Worm (Caenorhabditis elegans) whole organism, mixed stage, embryonic: ENCODE results near the gene nep-17.

Experiments
- M03D4.4 ChIP-seq: sonication (generic microtip); optimal IDR thresholded peaks from 2 replicates; lab custom pipeline; 2017; ENCODE audit warnings: mild to moderate bottlenecking, missing genetic modification characterization, missing compliant biosample characterization
- bed-3 ChIP-seq: fragments of 200-800 bp; sonication (Bioruptor generic); optimal IDR thresholded peaks from 3 replicates; lab custom pipeline; 2018; ENCODE audit warnings: mild to moderate bottlenecking, missing genetic modification characterization, moderate library complexity, missing compliant biosample characterization
- blmp-1 ChIP-seq: fragments of 150-350 bp; optimal IDR thresholded peaks from 2 replicates; lab custom pipeline; 2014; ENCODE audit warnings: missing biosample characterization, missing genetic modification characterization
- ceh-43 ChIP-seq: fragments of 200-800 bp; sonication (Bioruptor generic); optimal IDR thresholded peaks from 2 replicates; lab custom pipeline; 2018; ENCODE audit warnings: mild to moderate bottlenecking, missing genetic modification characterization, moderate library complexity, missing compliant biosample characterization
- ces-1 ChIP-seq: fragments of 150-350 bp; optimal IDR thresholded peaks from 2 replicates; lab custom pipeline; 2014; ENCODE audit warnings: missing biosample characterization, missing genetic modification reagents, missing genetic modification characterization
- cnd-1 ChIP-seq: fragments of 200-800 bp; sonication (Bioruptor generic); optimal IDR thresholded peaks from 2 replicates; lab custom pipeline; 2018; ENCODE audit warnings: mild to moderate bottlenecking, missing genetic modification characterization, missing compliant biosample characterization
- drap-1 ChIP-seq: fragments of 200-800 bp; sonication (Bioruptor generic); optimal IDR thresholded peaks from 3 replicates; lab custom pipeline; 2018; ENCODE audit warnings: mild to moderate bottlenecking, missing genetic modification characterization, missing compliant biosample characterization
- elt-3 ChIP-seq: fragments of 150-350 bp; optimal IDR thresholded peaks from 2 replicates; lab custom pipeline; 2014; ENCODE audit warnings: missing biosample characterization, missing genetic modification characterization
- flh-1 ChIP-seq: fragments of 200-800 bp; sonication (Bioruptor generic); optimal IDR thresholded peaks from 2 replicates; lab custom pipeline; 2018; ENCODE audit warnings: mild to moderate bottlenecking, missing genetic modification characterization, moderate library complexity, missing compliant biosample characterization
- ham-2 ChIP-seq: fragments of 200-800 bp; sonication (Bioruptor generic); optimal IDR thresholded peaks from 2 replicates; lab custom pipeline; 2018; ENCODE audit warnings: mild to moderate bottlenecking, missing genetic modification characterization, missing compliant biosample characterization
- hlh-1 ChIP-seq: fragments of 150-350 bp; optimal IDR thresholded peaks from 2 replicates; lab custom pipeline; 2014; ENCODE audit warnings: missing biosample characterization, missing genetic modification reagents, missing genetic modification characterization
- lin-13 ChIP-seq: fragments of 150-350 bp; optimal IDR thresholded peaks from 2 replicates; lab custom pipeline; 2014; ENCODE audit warnings: missing biosample characterization, missing genetic modification characterization
- lsy-2 ChIP-seq: fragments of 150-350 bp; optimal IDR thresholded peaks from 2 replicates; lab custom pipeline; 2014; ENCODE audit warnings: missing biosample characterization, missing genetic modification characterization
- mab-5 ChIP-seq: fragments of 150-350 bp; optimal IDR thresholded peaks from 2 replicates; lab custom pipeline; 2014; ENCODE audit warnings: missing biosample characterization, missing genetic modification characterization
- mep-1 ChIP-seq: fragments of 150-350 bp; optimal IDR thresholded peaks from 2 replicates; lab custom pipeline; 2017; ENCODE audit warnings: missing biosample characterization, missing genetic modification reagents, missing genetic modification characterization, inconsistent platforms
- mls-2 ChIP-seq: sonication (generic microtip); optimal IDR thresholded peaks from 2 replicates; lab custom pipeline; 2016; ENCODE audit warnings: mild to moderate bottlenecking, missing genetic modification characterization, moderate library complexity, missing compliant biosample characterization
- nhr-12 ChIP-seq: fragments of 150-350 bp; optimal IDR thresholded peaks from 2 replicates; lab custom pipeline; 2014; ENCODE audit warnings: missing biosample characterization, missing genetic modification characterization
- nhr-2 ChIP-seq: fragments of 150-350 bp; optimal IDR thresholded peaks from 2 replicates; lab custom pipeline; 2014; ENCODE audit warnings: missing biosample characterization, missing genetic modification characterization
- nhr-28 ChIP-seq: fragments of 150-350 bp; optimal IDR thresholded peaks from 2 replicates; lab custom pipeline; 2014; ENCODE audit warnings: missing biosample characterization, missing genetic modification characterization
- pha-4 ChIP-seq: fragments of 150-350 bp; optimal IDR thresholded peaks from 2 replicates; lab custom pipeline; 2018; ENCODE audit warnings: missing biosample characterization, missing genetic modification reagents, missing genetic modification characterization
- sem-2 ChIP-seq: fragments of 200-800 bp; sonication (Bioruptor generic); optimal IDR thresholded peaks from 2 replicates; lab custom pipeline; 2018; ENCODE audit warnings: mild to moderate bottlenecking, missing genetic modification characterization, missing compliant biosample characterization
- snpc-4 ChIP-seq: fragments of 150-350 bp; optimal IDR thresholded peaks from 2 replicates; lab custom pipeline; 2014; ENCODE audit warnings: missing biosample characterization, missing genetic modification characterization
- sptf-1 ChIP-seq: sonication (generic microtip); optimal IDR thresholded peaks from 2 replicates; lab custom pipeline; 2017; ENCODE audit warnings: mild to moderate bottlenecking, missing genetic modification characterization, moderate library complexity, missing compliant biosample characterization
- tbx-8 ChIP-seq: fragments of 200-800 bp; sonication (Bioruptor generic); optimal IDR thresholded peaks from 2 replicates; lab custom pipeline; 2018; ENCODE audit warnings: mild to moderate bottlenecking, missing genetic modification characterization, moderate library complexity, missing compliant biosample characterization
- unc-120 ChIP-seq: sonication (generic microtip); optimal IDR thresholded peaks from 2 replicates; lab custom pipeline; 2017; ENCODE audit warnings: missing genetic modification characterization, missing compliant biosample characterization; ENCODE audit not compliant: poor library complexity, severe bottlenecking
- unc-39 ChIP-seq: fragments of 150-350 bp; optimal IDR thresholded peaks from 2 replicates; lab custom pipeline; 2014; ENCODE audit warnings: missing biosample characterization, missing genetic modification characterization
- unc-62 ChIP-seq: fragments of 150-350 bp; optimal IDR thresholded peaks from 2 replicates; lab custom pipeline; 2014; ENCODE audit warnings: missing biosample characterization, missing genetic modification reagents, missing genetic modification characterization
- zip-8 ChIP-seq: fragments of 150-350 bp; optimal IDR thresholded peaks from 2 replicates; lab custom pipeline; 2014; ENCODE audit warnings: missing biosample characterization, missing genetic modification characterization
- ztf-11 ChIP-seq: fragments of 150-350 bp; optimal IDR thresholded peaks from 2 replicates; lab custom pipeline; 2014; ENCODE audit warnings: missing biosample characterization, missing genetic modification characterization

The nep-17 gene

DNA sequence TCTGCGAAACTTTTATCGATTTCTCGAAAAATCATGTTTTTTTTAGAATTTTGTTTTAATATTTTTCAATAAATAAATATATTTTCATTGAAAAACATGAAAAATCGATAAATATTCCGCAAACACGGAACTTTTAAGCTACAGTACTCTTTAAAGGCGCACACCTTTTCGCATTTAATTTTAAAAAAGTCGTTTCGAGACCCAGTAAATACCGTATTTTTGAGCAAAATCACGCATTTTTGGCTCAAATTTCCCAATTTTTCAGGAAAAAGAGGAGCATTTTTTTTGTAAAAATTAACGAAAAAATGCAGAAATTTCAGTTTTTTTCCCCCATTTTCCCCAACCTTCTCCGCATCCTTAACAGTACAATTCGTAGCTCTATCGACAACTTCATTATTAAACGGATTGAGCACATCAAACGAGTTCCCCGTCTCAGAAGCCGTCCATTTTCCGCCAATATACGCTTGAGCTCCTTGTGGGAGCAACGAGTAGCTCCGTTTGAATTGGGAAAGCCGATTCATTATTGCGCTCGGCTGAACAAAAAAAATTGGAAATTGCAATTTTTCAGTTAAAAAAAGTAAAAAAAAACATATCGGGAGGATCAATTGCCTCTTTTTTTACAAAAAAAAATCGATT, 16.2 kb upstream of the nep-17 start, which contains the start of gene alh-7:
Gene alh-7 (minus strand): TSS at position 533 of the 636 bp plus-strand sequence.
- TF ChIP-seq sptf-1 (tag; lab: Kevin White, UChicago) (no peak), hlh-1 (no peak), sem-2 (GFP tag; lab: Kevin White, UChicago) (no peak), snpc-4 (no peak), mab-5 (tag; lab: Kevin White, UChicago) (no peak), pha-4 (tag; lab: Kevin White, UChicago) (no peak), ham-2 (GFP tag; lab: Kevin White, UChicago) (no peak), flh-1 (GFP tag; lab: Kevin White, UChicago) (no peak), drap-1 (GFP tag; lab: Kevin White, UChicago) (no peak), elt-3 (tag; lab: Kevin White, UChicago) (no peak), ces-1 (GFP tag; lab: Kevin White, UChicago) (no peak), nhr-28 (tag; lab: Kevin White, UChicago) (no peak), lin-13 (tag; lab: Kevin White, UChicago) (no peak), bed-3 (no peak)
- TF ChIP-seq, all 35 proteins: peak for 0

DNA sequence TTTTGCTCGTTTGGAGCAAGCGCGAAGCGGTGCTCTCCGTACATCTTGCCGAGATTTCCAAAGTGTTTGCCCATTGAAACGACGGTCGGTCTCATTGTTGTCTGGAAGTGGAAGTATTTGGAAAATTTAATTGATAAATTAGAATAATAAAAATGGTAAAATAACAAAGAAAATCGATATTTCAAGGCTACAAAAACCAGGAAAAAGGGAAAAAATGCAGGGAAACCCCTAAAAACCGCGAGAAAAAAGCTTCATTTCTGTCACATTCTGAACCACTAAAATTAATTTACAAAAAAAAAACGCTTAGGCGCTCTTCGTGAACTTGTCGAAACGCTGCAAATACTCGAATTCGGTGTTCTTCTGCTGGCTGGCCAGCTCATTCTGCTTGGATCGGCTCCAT, 14.7 kb upstream of the nep-17 start, which contains the start of gene F45H10.2:
Gene F45H10.2 (minus strand): TSS at position 101 of the 400 bp plus-strand sequence.
- no peak for TF ChIP-seq unc-39 (tag; lab: Kevin White, UChicago)
- no peak for TF ChIP-seq nhr-12 (tag; lab: Kevin White, UChicago)
- no peak for TF ChIP-seq sem-2 (GFP tag; lab: Kevin White, UChicago)
- no peak for TF ChIP-seq elt-3 (tag; lab: Kevin White, UChicago)

DNA sequence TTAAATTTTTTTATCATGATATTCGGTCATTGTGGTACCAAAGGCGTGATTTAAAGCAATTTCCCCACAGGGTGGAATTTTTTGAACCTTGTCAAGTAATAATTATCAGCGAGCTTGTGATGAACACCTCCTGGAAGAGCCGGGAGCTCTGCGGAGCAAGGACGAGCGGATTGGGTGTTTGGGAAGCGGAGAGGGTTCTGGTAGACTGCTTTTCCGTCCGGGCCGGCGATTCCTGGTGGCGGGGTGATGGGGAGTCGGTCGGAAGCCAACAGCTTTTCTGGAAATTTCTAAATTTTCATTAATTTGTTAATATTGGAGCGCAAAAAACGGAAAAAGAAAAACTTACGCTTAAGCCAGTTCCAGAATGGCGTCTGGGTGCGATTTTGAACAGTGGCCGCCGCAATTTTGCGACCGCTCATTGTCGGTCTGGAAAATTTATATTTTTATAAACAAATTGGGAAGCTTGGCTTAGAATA, 13.4 kb upstream of the nep-17 start, which contains the start of gene ndua-7:
Gene ndua-7 (minus strand): TSS at position 426 of the 476 bp plus-strand sequence.
- TF ChIP-seq mep-1 (tag; lab: Kevin White, UChicago) (no peak), tbx-8 (GFP tag; lab: Kevin White, UChicago) (no peak), ham-2 (GFP tag; lab: Kevin White, UChicago) (no peak), zip-8 (tag; lab: Kevin White, UChicago) (no peak), flh-1 (GFP tag; lab: Kevin White, UChicago) (no peak), sem-2 (GFP tag; lab: Kevin White, UChicago) (no peak), blmp-1 (tag; lab: Kevin White, UChicago) (no peak), ztf-11 (tag; lab: Kevin White, UChicago) (no peak), unc-120 (no peak), sptf-1 (tag; lab: Kevin White, UChicago) (no peak), lin-13 (tag; lab: Kevin White, UChicago) (no peak), M03D4.4 (tag; lab: Kevin White, UChicago) (no peak), ces-1 (GFP tag; lab: Kevin White, UChicago) (no peak), unc-62 (no peak), nhr-2 (tag; lab: Kevin White, UChicago) (no peak)

DNA sequence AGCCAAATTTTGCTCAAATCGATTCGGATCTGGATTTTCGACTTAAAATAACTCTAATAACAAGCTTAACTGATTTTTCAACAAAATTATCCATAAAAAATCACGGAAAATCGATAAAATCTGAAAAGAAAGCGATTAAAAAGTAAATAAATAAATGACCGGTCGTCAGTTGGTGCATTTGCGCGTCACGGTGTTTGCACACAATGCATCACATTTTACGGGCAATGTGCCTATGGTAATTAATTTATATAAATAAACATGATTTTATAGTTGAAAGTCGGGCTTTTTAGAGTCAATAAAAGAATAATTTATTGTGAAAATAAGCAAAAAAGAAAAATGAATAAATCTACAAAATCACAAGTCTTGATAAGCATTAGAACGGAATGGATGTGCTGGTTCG, 12.9 kb upstream of the nep-17 start:
- TF ChIP-seq nhr-2 (tag; lab: Kevin White, UChicago) (no peak), ces-1 (GFP tag; lab: Kevin White, UChicago) (peak; percentile 92), tbx-8 (GFP tag; lab: Kevin White, UChicago) (no peak), ham-2 (GFP tag; lab: Kevin White, UChicago) (no peak), lsy-2 (tag; lab: Kevin White, UChicago) (peak; percentile 54), lin-13 (tag; lab: Kevin White, UChicago) (peak; percentile 3), cnd-1 (tag; lab: Kevin White, UChicago) (no peak), drap-1 (GFP tag; lab: Kevin White, UChicago) (no peak), mep-1 (tag; lab: Kevin White, UChicago) (peak; percentile 48), pha-4 (tag; lab: Kevin White, UChicago) (peak; percentile 19), mls-2 (tag; lab: Kevin White, UChicago) (no peak), unc-39 (tag; lab: Kevin White, UChicago) (no peak)

DNA sequence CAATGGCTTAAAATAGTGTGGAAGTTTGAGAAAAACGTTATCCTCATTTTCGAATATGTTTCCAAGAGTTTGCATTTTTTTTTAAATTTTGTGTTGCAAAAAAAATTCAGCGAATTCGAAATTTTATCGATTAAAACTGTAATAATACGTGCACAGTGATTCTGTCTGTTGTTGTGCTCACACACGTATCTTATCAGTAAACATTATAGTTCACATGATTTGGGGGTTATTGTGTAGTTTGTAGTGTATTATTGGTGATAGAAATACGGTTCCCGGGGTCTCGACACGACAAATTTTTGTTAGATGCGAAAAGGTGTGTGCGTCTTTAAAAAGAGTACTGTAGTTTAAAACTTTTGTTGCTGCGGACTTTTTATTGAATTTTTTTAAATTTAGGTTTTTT, 11.9 kb upstream of the nep-17 start, which contains the start of gene drr-1:
Gene drr-1 (minus strand): TSS at position 183 of the 400 bp plus-strand sequence.
- no peak for TF ChIP-seq tbx-8 (GFP tag; lab: Kevin White, UChicago)
- no peak for TF ChIP-seq sem-2 (GFP tag; lab: Kevin White, UChicago)
- TF ChIP-seq pha-4 (tag; lab: Kevin White, UChicago) = no peak
- TF ChIP-seq unc-120 = no peak
- TF ChIP-seq ceh-43 (GFP tag; lab: Kevin White, UChicago) = no peak
